Worm (Caenorhabditis elegans) whole organism, early embryonic: ENCODE data around the gene clec-6.

Experiments
- B0310.2 ChIP-seq: sonication (generic microtip); optimal IDR thresholded peaks from 2 replicates; lab custom pipeline; 2016; ENCODE audit warnings: mild to moderate bottlenecking, missing genetic modification characterization, missing compliant biosample characterization
- F13C5.2 ChIP-seq: sonication (generic microtip); optimal IDR thresholded peaks from 2 replicates; lab custom pipeline; 2017; ENCODE audit warnings: mild to moderate bottlenecking, missing genetic modification characterization, inconsistent platforms, missing compliant biosample characterization
- aly-1 ChIP-seq: sonication (generic microtip); optimal IDR thresholded peaks from 2 replicates; lab custom pipeline; 2016; ENCODE audit warnings: missing genetic modification characterization, missing compliant biosample characterization
- ama-1 ChIP-seq: fragments of 150-350 bp; optimal IDR thresholded peaks from 2 replicates; lab custom pipeline; 2014
- ceh-13 ChIP-seq: fragments of 200-800 bp; sonication (Bioruptor generic); optimal IDR thresholded peaks from 2 replicates; lab custom pipeline; 2018; ENCODE audit warnings: mild to moderate bottlenecking, missing genetic modification characterization, missing compliant biosample characterization
- ceh-36 ChIP-seq: sonication (generic microtip); optimal IDR thresholded peaks from 2 replicates; lab custom pipeline; 2016; ENCODE audit warnings: missing genetic modification characterization, inconsistent platforms, missing compliant biosample characterization
- ets-7 ChIP-seq: sonication (generic microtip); optimal IDR thresholded peaks from 2 replicates; lab custom pipeline; 2016; ENCODE audit warnings: missing genotype, missing genetic modification characterization, missing compliant biosample characterization
- flt-1 ChIP-seq: fragments of 200-800 bp; sonication (Bioruptor generic); IDR thresholded peaks from 2 replicates; pipeline ENCODE4 v1.3.6; 2022; ENCODE audit warnings: missing genetic modification characterization, missing compliant biosample characterization
- hmbx-1 ChIP-seq: sonication (generic microtip); optimal IDR thresholded peaks from 2 replicates; lab custom pipeline; 2016; ENCODE audit warnings: mild to moderate bottlenecking, missing genetic modification characterization, missing compliant biosample characterization
- hmg-4 ChIP-seq: fragments of 200-800 bp; sonication (Bioruptor generic); optimal IDR thresholded peaks from 2 replicates; lab custom pipeline; 2018; ENCODE audit warnings: mild to moderate bottlenecking, missing genetic modification characterization, missing compliant biosample characterization
- hnd-1 ChIP-seq: sonication (generic microtip); optimal IDR thresholded peaks from 2 replicates; lab custom pipeline; 2016; ENCODE audit warnings: missing genetic modification characterization, missing compliant biosample characterization
- pes-1 ChIP-seq: fragments of 200-800 bp; sonication (Bioruptor generic); IDR thresholded peaks from 2 replicates; pipeline ENCODE4 v1.3.6; 2022; ENCODE audit warnings: missing genetic modification reagents, missing genetic modification characterization, missing compliant biosample characterization
- scrt-1 ChIP-seq: fragments of 200-800 bp; sonication (Bioruptor generic); IDR thresholded peaks from 2 replicates; pipeline ENCODE4 v1.3.6; 2022; ENCODE audit warnings: missing genetic modification characterization, missing compliant biosample characterization
- sea-1 ChIP-seq: fragments of 200-800 bp; sonication (Bioruptor generic); conservative IDR thresholded peaks from 2 replicates; pipeline ENCODE4 v1.3.6; 2022; ENCODE audit warnings: missing genetic modification characterization, missing compliant biosample characterization
- tbx-11 ChIP-seq: fragments of 200-800 bp; sonication (Bioruptor generic); IDR thresholded peaks from 2 replicates; pipeline ENCODE4 v1.3.6; 2022; ENCODE audit warnings: missing genetic modification characterization, missing compliant biosample characterization
- tbx-37 ChIP-seq: fragments of 200-800 bp; sonication (Bioruptor generic); conservative IDR thresholded peaks from 2 replicates; pipeline ENCODE4 v1.3.6; 2022; ENCODE audit warnings: missing genetic modification reagents, missing genetic modification characterization, missing compliant biosample characterization
- tra-4 ChIP-seq: sonication (generic microtip); optimal IDR thresholded peaks from 2 replicates; lab custom pipeline; 2017; ENCODE audit warnings: missing genetic modification characterization, missing compliant biosample characterization

The clec-6 gene

DNA sequence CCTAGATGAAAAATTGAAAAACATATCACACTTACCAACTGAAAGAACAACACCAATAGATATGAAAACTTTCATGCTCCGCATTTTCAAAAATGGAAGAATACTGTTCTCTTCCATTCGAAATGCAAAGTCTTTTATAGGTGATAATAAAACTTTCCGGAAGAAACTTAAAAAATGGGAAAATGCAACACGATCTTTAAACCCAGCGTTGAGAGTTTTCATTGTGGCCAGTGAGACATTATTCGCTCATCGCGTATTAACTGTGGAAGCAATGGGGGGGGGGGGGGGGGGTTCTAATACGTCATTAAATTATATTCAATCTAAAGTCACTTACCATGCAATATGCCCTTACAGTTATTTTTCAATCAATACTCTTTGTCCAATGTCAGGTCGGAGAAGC, 42.9 kb downstream of the clec-6 start, which contains the start of the genes clec-157 and fkh-5:
TSS of gene clec-157 (minus strand) at position 101 of the 400 bp plus-strand sequence.
TSS of gene fkh-5 (plus strand) at position 336 of the 400 bp plus-strand sequence.
- TF ChIP-seq B0310.2 (no peak), tbx-11 (GFP tag; lab: Robert Waterston, UW) (no peak), ceh-36 (tag; lab: Kevin White, UChicago) (no peak), hnd-1 (tag; lab: Kevin White, UChicago) (no peak), aly-1 (tag; lab: Kevin White, UChicago) (no peak), hmbx-1 (no peak), ama-1 (lab: Kevin White, UChicago) (no peak), F13C5.2 (tag; lab: Kevin White, UChicago) (no peak), ceh-13 (no peak), hmg-4 (GFP tag; lab: Kevin White, UChicago) (no peak), flt-1 (GFP tag; lab: Robert Waterston, UW) (no peak), pes-1 (GFP tag; lab: Robert Waterston, UW) (no peak), tra-4 (no peak), sea-1 (no peak), scrt-1 (GFP tag; lab: Robert Waterston, UW) (no peak), tbx-37 (GFP tag; lab: Robert Waterston, UW) (no peak), ets-7 (no peak)

DNA sequence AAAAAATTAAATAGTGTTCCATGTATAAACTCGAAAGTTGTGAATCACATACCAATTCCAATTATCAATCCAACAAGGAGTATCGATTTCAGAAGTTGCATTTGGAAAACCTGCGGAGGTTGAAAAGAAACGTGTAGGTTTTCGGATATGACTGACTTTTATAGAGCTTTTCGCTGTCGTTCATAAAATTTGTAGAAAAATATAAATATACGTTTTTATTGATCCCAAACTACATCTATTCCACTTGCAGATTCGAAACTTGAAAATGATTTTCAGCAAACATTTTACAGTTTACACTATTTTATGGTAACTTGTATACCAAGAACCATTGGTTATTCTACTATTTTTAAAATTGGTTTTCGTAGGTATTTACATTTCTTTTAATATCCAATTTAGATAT, 45.1 kb downstream of the clec-6 start, which contains the start of gene clec-156:
TSS of gene clec-156 (minus strand) at position 101 of the 400 bp plus-strand sequence.
- TF ChIP-seq tra-4, result no peak
- no peak for TF ChIP-seq flt-1 (GFP tag; lab: Robert Waterston, UW)
- TF ChIP-seq B0310.2, result no peak
- no peak for TF ChIP-seq ama-1 (lab: Kevin White, UChicago)
- no peak for TF ChIP-seq hmbx-1
- TF ChIP-seq scrt-1 (GFP tag; lab: Robert Waterston, UW), result no peak
- no peak for TF ChIP-seq tbx-37 (GFP tag; lab: Robert Waterston, UW)
- no peak for TF ChIP-seq ceh-36 (tag; lab: Kevin White, UChicago)
- no peak for TF ChIP-seq hnd-1 (tag; lab: Kevin White, UChicago)
- no peak for TF ChIP-seq ets-7
- TF ChIP-seq sea-1, result no peak
- TF ChIP-seq F13C5.2 (tag; lab: Kevin White, UChicago), result no peak
- no peak for TF ChIP-seq pes-1 (GFP tag; lab: Robert Waterston, UW)
- no peak for TF ChIP-seq tbx-11 (GFP tag; lab: Robert Waterston, UW)
- TF ChIP-seq aly-1 (tag; lab: Kevin White, UChicago), result no peak
- TF ChIP-seq hmg-4 (GFP tag; lab: Kevin White, UChicago), result no peak
- TF ChIP-seq ceh-13, result no peak

DNA sequence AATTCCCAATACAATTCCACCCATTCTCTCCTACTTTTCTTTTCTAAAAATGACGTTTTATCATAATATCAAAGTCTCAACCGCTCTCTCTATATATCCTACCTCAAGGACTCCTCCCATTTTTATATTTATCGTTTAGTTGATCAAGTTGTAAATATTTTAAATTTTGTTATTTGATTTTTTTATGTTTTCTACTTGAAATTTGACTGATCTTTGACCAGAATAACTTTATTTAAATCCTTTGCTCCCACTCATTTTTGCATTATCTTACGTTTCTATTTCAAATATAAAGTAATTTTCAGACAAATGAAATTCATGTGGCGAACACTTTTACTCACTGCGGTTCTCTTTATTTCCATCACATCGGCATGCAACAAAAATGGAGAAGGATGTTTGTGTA, 49.8 kb downstream of the clec-6 start, which contains the start of the genes acbp-7 and F26A1.19:
TSS of gene acbp-7 (plus strand) at position 301 of the 400 bp plus-strand sequence.
TSS of gene F26A1.19 (plus strand) at position 303 of the 400 bp plus-strand sequence.
- TF ChIP-seq tbx-11 (GFP tag; lab: Robert Waterston, UW), result no peak
- no peak for TF ChIP-seq pes-1 (GFP tag; lab: Robert Waterston, UW)
- no peak for TF ChIP-seq B0310.2
- no peak for TF ChIP-seq F13C5.2 (tag; lab: Kevin White, UChicago)
- no peak for TF ChIP-seq hmg-4 (GFP tag; lab: Kevin White, UChicago)
- TF ChIP-seq flt-1 (GFP tag; lab: Robert Waterston, UW), result no peak
- no peak for TF ChIP-seq aly-1 (tag; lab: Kevin White, UChicago)
- no peak for TF ChIP-seq ceh-36 (tag; lab: Kevin White, UChicago)
- no peak for TF ChIP-seq scrt-1 (GFP tag; lab: Robert Waterston, UW)
- no peak for TF ChIP-seq ceh-13
- no peak for TF ChIP-seq tra-4
- no peak for TF ChIP-seq hnd-1 (tag; lab: Kevin White, UChicago)
- TF ChIP-seq sea-1, result no peak
- TF ChIP-seq tbx-37 (GFP tag; lab: Robert Waterston, UW), result no peak
- TF ChIP-seq hmbx-1, result no peak
- TF ChIP-seq ama-1 (lab: Kevin White, UChicago), result no peak
- TF ChIP-seq ets-7, result no peak
